Worm (Caenorhabditis elegans) whole organism, L4 larva: ENCODE results near the gene ifbp-1.

Experiments
- F10B5.3 ChIP-seq: sonication (generic microtip); optimal IDR thresholded peaks from 2 replicates; lab custom pipeline; 2016; ENCODE audit warnings: mild to moderate bottlenecking, missing genetic modification characterization, missing compliant biosample characterization
- F26F4.8 ChIP-seq: fragments of 200-800 bp; sonication (Bioruptor generic); conservative IDR thresholded peaks from 2 replicates; pipeline ENCODE4 v1.3.6; 2022; ENCODE audit warnings: missing genetic modification characterization, missing compliant biosample characterization
- R02D3.7 ChIP-seq: fragments of 150-350 bp; sonication (generic microtip); optimal IDR thresholded peaks from 3 replicates; lab custom pipeline; 2014; ENCODE audit warnings: missing biosample characterization, missing genetic modification characterization
- T20F7.1 ChIP-seq: fragments of 200-800 bp; sonication (Bioruptor generic); optimal IDR thresholded peaks from 2 replicates; lab custom pipeline; 2018; ENCODE audit warnings: mild to moderate bottlenecking, missing genetic modification characterization, missing compliant biosample characterization
- Y48G9A.11 ChIP-seq: fragments of 200-800 bp; sonication (Bioruptor generic); IDR thresholded peaks from 2 replicates; pipeline ENCODE4 v1.3.6; 2022; ENCODE audit warnings: missing genetic modification reagents, missing genetic modification characterization, missing compliant biosample characterization
- Y5F2A.4 ChIP-seq: fragments of 200-800 bp; sonication (Bioruptor generic); optimal IDR thresholded peaks from 2 replicates; lab custom pipeline; 2018; ENCODE audit warnings: mild to moderate bottlenecking, missing genetic modification characterization, missing compliant biosample characterization
- ZK337.2 ChIP-seq: fragments of 200-800 bp; sonication (Bioruptor generic); IDR thresholded peaks from 2 replicates; pipeline ENCODE4 v1.3.6; 2022; ENCODE audit warnings: missing genetic modification reagents, missing genetic modification characterization, missing compliant biosample characterization
- aha-1 ChIP-seq: fragments of 150-350 bp; peaks from one replicate; lab custom pipeline; 2014; ENCODE audit warnings: missing biosample characterization, missing genetic modification characterization
- ama-1 ChIP-seq: fragments of 150-350 bp; optimal IDR thresholded peaks from 2 replicates; lab custom pipeline; 2014; ENCODE audit warnings: inconsistent platforms, mixed read lengths
- ceh-20 ChIP-seq: fragments of 200-800 bp; sonication (Bioruptor generic); IDR thresholded peaks from 2 replicates; pipeline ENCODE4 v1.3.6; 2022; ENCODE audit warnings: missing genetic modification reagents, missing genetic modification characterization, missing compliant biosample characterization
- ceh-28 ChIP-seq: fragments of 150-350 bp; optimal IDR thresholded peaks from 2 replicates; lab custom pipeline; 2014; ENCODE audit warnings: missing biosample characterization, missing genetic modification reagents, missing genetic modification characterization
- ceh-82 ChIP-seq: sonication (generic microtip); optimal IDR thresholded peaks from 2 replicates; lab custom pipeline; 2017; ENCODE audit warnings: missing biosample characterization, missing genetic modification characterization
- ces-1 ChIP-seq: fragments of 150-350 bp; sonication (generic microtip); optimal IDR thresholded peaks from 4 replicates; lab custom pipeline; 2014; ENCODE audit warnings: missing biosample characterization, missing genetic modification reagents, missing genetic modification characterization
- daf-16 ChIP-seq, 3 experiments: sonication (generic microtip); optimal IDR thresholded peaks; 2 replicates each; lab custom pipeline; 2016 to 2017; ENCODE audit warnings: missing genetic modification characterization in 3 of 3, missing genetic modification reagents in 3 of 3, mild to moderate bottlenecking in 2 of 3, missing compliant biosample characterization in 2 of 3, missing biosample characterization in 1 of 3, moderate library complexity in 1 of 3
- daf-19 ChIP-seq: fragments of 200-800 bp; sonication (Bioruptor generic); conservative IDR thresholded peaks from 2 replicates; pipeline ENCODE4 v1.3.6; 2022; ENCODE audit warnings: missing genetic modification characterization, missing compliant biosample characterization
- dmd-6 ChIP-seq: fragments of 200-800 bp; sonication (Bioruptor generic); IDR thresholded peaks from 2 replicates; pipeline ENCODE4 v1.3.6; 2022; ENCODE audit warnings: missing genetic modification reagents, missing genetic modification characterization, missing compliant biosample characterization
- dmd-9 ChIP-seq: fragments of 200-800 bp; sonication (Bioruptor generic); IDR thresholded peaks from 2 replicates; pipeline ENCODE4 v1.3.6; 2022; ENCODE audit warnings: missing genetic modification reagents, missing genetic modification characterization, missing compliant biosample characterization
- gei-8 ChIP-seq: fragments of 200-800 bp; sonication (Bioruptor generic); optimal IDR thresholded peaks from 2 replicates; lab custom pipeline; 2018; ENCODE audit warnings: mild to moderate bottlenecking, missing genetic modification characterization, missing compliant biosample characterization
- hlh-11 ChIP-seq: fragments of 200-800 bp; sonication (Bioruptor generic); optimal IDR thresholded peaks from 2 replicates; lab custom pipeline; 2018; ENCODE audit warnings: mild to moderate bottlenecking, missing genetic modification characterization, missing compliant biosample characterization
- hlh-30 ChIP-seq: sonication (generic microtip); optimal IDR thresholded peaks from 2 replicates; lab custom pipeline; 2017; ENCODE audit warnings: antibody characterized with exemption, mild to moderate bottlenecking, missing genetic modification characterization, missing compliant biosample characterization; ENCODE audit not compliant: insufficient read depth
- hmg-1.1 ChIP-seq: fragments of 200-800 bp; sonication (Bioruptor generic); IDR thresholded peaks from 2 replicates; pipeline ENCODE4 v1.3.6; 2022; ENCODE audit warnings: missing genetic modification reagents, missing genetic modification characterization, missing compliant biosample characterization
- lim-7 ChIP-seq: fragments of 200-800 bp; sonication (Bioruptor generic); IDR thresholded peaks from 2 replicates; pipeline ENCODE4 v1.3.6; 2022; ENCODE audit warnings: missing genetic modification characterization, missing compliant biosample characterization
- lin-1 ChIP-seq: fragments of 200-800 bp; sonication (Bioruptor generic); IDR thresholded peaks from 2 replicates; pipeline ENCODE4 v1.3.6; 2022; ENCODE audit warnings: missing genetic modification reagents, missing genetic modification characterization, missing compliant biosample characterization
- lin-15B ChIP-seq: fragments of 150-350 bp; sonication (generic microtip); optimal IDR thresholded peaks from 3 replicates; lab custom pipeline; 2014; ENCODE audit warnings: missing biosample characterization, missing genetic modification characterization
- lin-38 ChIP-seq: fragments of 200-800 bp; sonication (Bioruptor generic); IDR thresholded peaks from 2 replicates; pipeline ENCODE4 v1.3.6; 2022; ENCODE audit warnings: missing genetic modification reagents, missing genetic modification characterization, missing compliant biosample characterization
- lin-39 ChIP-seq: fragments of 150-350 bp; optimal IDR thresholded peaks from 2 replicates; lab custom pipeline; 2014; ENCODE audit warnings: missing biosample characterization, missing genetic modification reagents, missing genetic modification characterization
- madf-9 ChIP-seq: fragments of 200-800 bp; sonication (Bioruptor generic); conservative IDR thresholded peaks from 2 replicates; pipeline ENCODE4 v1.3.6; 2022; ENCODE audit warnings: missing genetic modification reagents, missing genetic modification characterization, missing compliant biosample characterization
- mes-2 ChIP-seq: sonication (generic microtip); optimal IDR thresholded peaks from 2 replicates; lab custom pipeline; 2016; ENCODE audit warnings: missing genotype, mild to moderate bottlenecking, missing genetic modification characterization, missing compliant biosample characterization; ENCODE audit not compliant: poor library complexity, severe bottlenecking
- mxl-3 ChIP-seq: fragments of 200-800 bp; sonication (Bioruptor generic); optimal IDR thresholded peaks from 2 replicates; lab custom pipeline; 2018; ENCODE audit warnings: mild to moderate bottlenecking, missing genetic modification characterization, missing compliant biosample characterization
- nhr-48 ChIP-seq: sonication (generic microtip); optimal IDR thresholded peaks from 2 replicates; lab custom pipeline; 2016; ENCODE audit warnings: mild to moderate bottlenecking, missing genetic modification characterization, missing compliant biosample characterization
- pha-4 ChIP-seq, 2 experiments: fragments of 150-350 bp in 1 of 2; fragments of 200-800 bp in 1 of 2; sonication (Bioruptor generic) in 1 of 2; IDR thresholded peaks in 1 of 2; optimal IDR thresholded peaks in 1 of 2; 2 replicates each; pipeline versions ENCODE4 v1.3.6 to Lab custom; 2014 to 2022; ENCODE audit warnings: missing genetic modification characterization in 2 of 2, missing genetic modification reagents in 2 of 2, missing biosample characterization in 1 of 2, missing compliant biosample characterization in 1 of 2
- php-3 ChIP-seq: fragments of 200-800 bp; sonication (Bioruptor generic); IDR thresholded peaks from 2 replicates; pipeline ENCODE4 v1.3.6; 2022; ENCODE audit warnings: missing genetic modification reagents, missing genetic modification characterization, missing compliant biosample characterization
- pqm-1 ChIP-seq: sonication (generic microtip); optimal IDR thresholded peaks from 2 replicates; lab custom pipeline; 2017; ENCODE audit warnings: missing biosample characterization, missing genetic modification characterization
- rbr-2 ChIP-seq: sonication (generic microtip); optimal IDR thresholded peaks from 2 replicates; lab custom pipeline; 2016; ENCODE audit warnings: missing genotype, missing genetic modification characterization, missing compliant biosample characterization
- saeg-2 ChIP-seq: fragments of 200-800 bp; sonication (Bioruptor generic); IDR thresholded peaks from 2 replicates; pipeline ENCODE4 v1.3.6; 2022; ENCODE audit warnings: missing genetic modification reagents, missing genetic modification characterization, missing compliant biosample characterization
- sdz-12 ChIP-seq: fragments of 200-800 bp; sonication (Bioruptor generic); optimal IDR thresholded peaks from 2 replicates; lab custom pipeline; 2018; ENCODE audit warnings: mild to moderate bottlenecking, missing genetic modification characterization, missing compliant biosample characterization
- skn-1 ChIP-seq: fragments of 150-350 bp; optimal IDR thresholded peaks from 2 replicates; lab custom pipeline; 2014; ENCODE audit warnings: missing biosample characterization, missing genetic modification characterization
- snpc-1.2 ChIP-seq: fragments of 200-800 bp; sonication (Bioruptor generic); IDR thresholded peaks from 2 replicates; pipeline ENCODE4 v1.3.6; 2022; ENCODE audit warnings: missing genetic modification reagents, missing genetic modification characterization, missing compliant biosample characterization
- snpc-4 ChIP-seq: fragments of 150-350 bp; optimal IDR thresholded peaks from 2 replicates; lab custom pipeline; 2014; ENCODE audit warnings: missing biosample characterization, missing genetic modification characterization
- spr-3 ChIP-seq: fragments of 200-800 bp; sonication (Bioruptor generic); optimal IDR thresholded peaks from 2 replicates; lab custom pipeline; 2018; ENCODE audit warnings: mild to moderate bottlenecking, missing genetic modification characterization, missing compliant biosample characterization
- tag-97 ChIP-seq: fragments of 200-800 bp; sonication (Bioruptor generic); IDR thresholded peaks from 2 replicates; pipeline ENCODE4 v1.3.6; 2022; ENCODE audit warnings: missing genetic modification characterization, missing compliant biosample characterization
- tra-1 ChIP-seq: fragments of 200-800 bp; sonication (Bioruptor generic); IDR thresholded peaks from 2 replicates; pipeline ENCODE4 v1.3.6; 2022; ENCODE audit warnings: missing genetic modification reagents, missing genetic modification characterization, missing compliant biosample characterization
- unc-39 ChIP-seq: sonication (generic microtip); optimal IDR thresholded peaks from 2 replicates; lab custom pipeline; 2017; ENCODE audit warnings: missing biosample characterization, missing genetic modification characterization
- unc-62 ChIP-seq, 3 experiments: fragments of 150-350 bp in 1 of 3; sonication (generic microtip); optimal IDR thresholded peaks in 2 of 3; peaks in 1 of 3; 1 replicate in 1 of 3; 2 replicates in 2 of 3; lab custom pipeline; 2014 to 2017; ENCODE audit warnings: missing biosample characterization in 3 of 3, missing genetic modification characterization in 3 of 3, missing genetic modification reagents in 3 of 3, missing genotype in 1 of 3
- zag-1 ChIP-seq: fragments of 150-350 bp; optimal IDR thresholded peaks from 2 replicates; lab custom pipeline; 2014; ENCODE audit warnings: missing biosample characterization, missing genetic modification characterization
- zfp-2 ChIP-seq: sonication (generic microtip); optimal IDR thresholded peaks from 2 replicates; lab custom pipeline; 2016; ENCODE audit warnings: mild to moderate bottlenecking, missing genetic modification characterization, missing compliant biosample characterization
- zfp-3 ChIP-seq: fragments of 200-800 bp; sonication (Bioruptor generic); conservative IDR thresholded peaks from 2 replicates; pipeline ENCODE4 v1.3.6; 2022; ENCODE audit warnings: missing genetic modification reagents, missing genetic modification characterization, missing compliant biosample characterization
- zip-2 ChIP-seq: fragments of 150-350 bp; optimal IDR thresholded peaks from 2 replicates; lab custom pipeline; 2014; ENCODE audit warnings: missing biosample characterization, missing genetic modification characterization

ifbp-1 gene

DNA sequence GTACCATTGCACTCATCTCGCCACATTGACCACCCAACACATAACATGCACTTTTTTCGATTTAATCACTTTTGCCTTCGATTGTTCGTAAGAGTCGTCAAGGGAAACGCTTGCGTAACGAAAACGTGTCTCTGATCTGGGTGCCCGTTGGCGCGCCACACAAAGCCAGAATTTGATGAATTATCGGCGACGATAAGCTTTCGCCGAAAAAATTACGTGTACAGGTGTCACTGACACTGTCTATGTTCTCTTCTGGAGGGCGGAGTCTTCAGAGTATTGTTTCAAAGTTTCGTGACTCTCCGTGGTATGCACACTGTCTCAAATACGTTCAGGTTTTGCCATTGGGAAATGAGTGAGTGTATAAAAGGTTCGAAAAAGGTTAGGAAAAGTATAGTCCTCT lies 30.6 kb upstream of the ifbp-1 start, which contains the start of gene F53F1.4:
F53F1.4 (plus strand) TSS at position 390 of the 400 bp plus-strand sequence.
- TF ChIP-seq daf-16 (GFP tag; optimal IDR thresholded peaks at IDR 0.05; lab: Kevin White, UChicago) (no peak), daf-16 (tag; optimal IDR thresholded peaks at IDR 0.05; lab: Kevin White, UChicago) (no peak), snpc-1.2 (no peak), F26F4.8 (GFP tag; lab: Robert Waterston, UW) (no peak), nhr-48 (tag; lab: Kevin White, UChicago) (peak; percentile 40), aha-1 (tag; lab: Kevin White, UChicago) (no peak), lin-15B (tag; lab: Kevin White, UChicago) (no peak), hlh-11 (tag; lab: Kevin White, UChicago) (peak; percentile 19), mxl-3 (GFP tag; lab: Kevin White, UChicago) (peak; percentile 74)

DNA sequence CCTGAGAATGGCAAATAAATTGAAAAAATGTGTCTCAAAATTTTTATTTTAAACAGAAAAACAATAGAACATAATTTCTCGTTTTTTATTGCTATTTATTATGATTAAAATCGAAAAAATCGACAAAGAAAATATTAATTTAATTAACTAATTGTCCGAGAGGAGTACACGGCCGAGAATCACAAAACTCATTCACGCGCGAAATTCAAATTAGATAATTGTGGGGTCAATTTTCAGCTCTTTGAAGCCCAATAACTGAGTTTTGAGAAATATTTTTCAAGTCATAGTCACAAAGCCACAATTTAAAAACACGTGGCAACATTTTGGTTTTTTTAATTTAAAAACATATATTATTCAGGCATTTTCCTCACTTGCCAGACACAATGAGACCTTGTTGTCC lies 29.0 kb upstream of the ifbp-1 start:
- TF ChIP-seq R02D3.7 (tag; lab: Kevin White, UChicago) (no peak), hlh-30 (tag; lab: Kevin White, UChicago) (no peak), tag-97 (GFP tag; lab: Robert Waterston, UW) (no peak), saeg-2 (GFP tag; lab: Robert Waterston, UW) (no peak), skn-1 (tag; lab: Kevin White, UChicago) (no peak), ama-1 (no peak), snpc-4 (tag; lab: Kevin White, UChicago) (no peak), lin-39 (no peak), ces-1 (GFP tag; lab: Kevin White, UChicago) (no peak), sdz-12 (GFP tag; lab: Kevin White, UChicago) (no peak), nhr-48 (tag; lab: Kevin White, UChicago) (no peak), F26F4.8 (GFP tag; lab: Robert Waterston, UW) (no peak), php-3 (GFP tag; lab: Robert Waterston, UW) (no peak), unc-39 (no peak), zag-1 (tag; lab: Kevin White, UChicago) (no peak), rbr-2 (tag; lab: Kevin White, UChicago) (no peak), gei-8 (no peak), hmg-1.1 (no peak), unc-62 (GFP tag; optimal IDR thresholded peaks at IDR 0.05 in 1 of 2; lab: Kevin White, UChicago) (no peak), unc-62 (tag; optimal IDR thresholded peaks at IDR 0.05; lab: Kevin White, UChicago) (no peak), Y48G9A.11 (GFP tag; lab: Robert Waterston, UW) (peak; percentile 65; the same call in 1 of the 2 replicates), madf-9 (GFP tag; lab: Robert Waterston, UW) (no peak), ceh-82 (no peak), T20F7.1 (peak; percentile 2), ZK337.2 (GFP tag; lab: Robert Waterston, UW) (0 out of 2 replicates have a peak, but pooled peaks have one; percentile 23), F10B5.3 (tag; lab: Kevin White, UChicago) (no peak), dmd-6 (GFP tag; lab: Robert Waterston, UW) (no peak), lim-7 (GFP tag; lab: Robert Waterston, UW) (no peak), ceh-28 (no peak), pqm-1 (tag; lab: Kevin White, UChicago) (no peak), lin-15B (tag; lab: Kevin White, UChicago) (no peak), zfp-3 (no peak), lin-38 (GFP tag; lab: Robert Waterston, UW) (peak; percentile 51), tra-1 (GFP tag; lab: Robert Waterston, UW) (no peak), ceh-20 (GFP tag; lab: Robert Waterston, UW) (no peak), lin-1 (GFP tag; lab: Robert Waterston, UW) (no peak), dmd-9 (no peak), daf-19 (no peak), Y5F2A.4 (GFP tag; lab: Kevin White, UChicago) (no peak), zfp-2 (no peak), mes-2 (tag; lab: Kevin White, UChicago) (peak; percentile 90), pha-4 (GFP tag; IDR thresholded peaks at IDR 0.05; lab: Robert Waterston, UW) (no peak), pha-4 (tag; optimal IDR thresholded peaks at IDR 0.05; lab: Kevin White, UChicago) (no peak), zip-2 (tag; lab: Kevin White, UChicago) (no peak), spr-3 (GFP tag; lab: Kevin White, UChicago) (no peak)
